Fruit fly (Drosophila melanogaster) whole organism, wandering third instar larva: ENCODE results near the gene Dip-B.

Experiments
- Hnf4 ChIP-seq: fragments of 200-800 bp; sonication (Bioruptor generic); optimal IDR thresholded peaks from 2 replicates; lab custom pipeline; 2016; ENCODE audit warnings: missing biosample characterization, mild to moderate bottlenecking, missing genetic modification characterization
- sage ChIP-seq: fragments of 200-800 bp; sonication (Bioruptor generic); optimal IDR thresholded peaks from 2 replicates; lab custom pipeline; 2016; ENCODE audit warnings: missing biosample characterization, mild to moderate bottlenecking, missing genetic modification characterization

DNA sequence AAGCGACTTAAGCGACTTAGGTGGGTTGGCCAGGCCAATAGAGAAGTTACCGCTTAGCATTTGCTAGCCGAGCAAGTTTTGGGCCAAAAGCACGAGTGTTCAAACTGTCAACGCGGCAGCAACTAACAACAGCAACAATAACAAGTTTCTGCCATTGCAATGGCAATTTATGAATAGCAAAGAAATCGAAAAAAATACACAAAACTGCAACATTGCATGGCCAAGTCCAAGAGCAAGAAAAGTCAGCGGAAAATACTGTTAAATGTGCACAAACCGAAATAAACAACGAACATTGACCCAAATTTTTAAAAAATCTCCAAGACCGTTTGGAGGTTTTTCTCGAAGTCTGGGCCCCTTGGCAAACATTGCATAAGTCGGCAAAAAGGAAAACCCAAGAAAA, 28.2 kb downstream of the Dip-B start:
- TF ChIP-seq Hnf4 (GFP tag; lab: Kevin White, UChicago) = no peak
- TF ChIP-seq sage (GFP tag; lab: Kevin White, UChicago) = no peak
